Fruit fly (Drosophila melanogaster) whole organism, embryonic: ENCODE measurements around the gene Gcna.

Source experiments
- Adf1 ChIP-seq: fragments of 200-800 bp; sonication (Bioruptor generic); IDR thresholded peaks from 2 replicates; pipeline ENCODE4 v1.3.6; 2022; ENCODE audit warnings: missing biosample characterization, missing genetic modification characterization
- Bdp1 ChIP-seq: fragments of 200-800 bp; sonication (Bioruptor generic); optimal IDR thresholded peaks from 3 replicates; lab custom pipeline; 2016; ENCODE audit warnings: missing biosample characterization, missing genetic modification characterization
- Bgb ChIP-seq: fragments of 200-800 bp; sonication (Bioruptor generic); IDR thresholded peaks from 2 replicates; pipeline ENCODE4 v1.3.6; 2022; ENCODE audit warnings: missing biosample characterization, missing genetic modification characterization; ENCODE audit not compliant: partially characterized antibody
- Blimp-1 ChIP-seq: fragments of 200-800 bp; sonication (Bioruptor generic); optimal IDR thresholded peaks from 3 replicates; lab custom pipeline; 2018; ENCODE audit warnings: missing biosample characterization, missing genetic modification characterization, mild to moderate bottlenecking, moderate library complexity, missing genetic modification reagents
- BtbVII ChIP-seq: fragments of 200-800 bp; sonication (Bioruptor generic); optimal IDR thresholded peaks from 3 replicates; lab custom pipeline; 2017; ENCODE audit warnings: missing biosample characterization, mild to moderate bottlenecking, missing genetic modification characterization
- CG11723 ChIP-seq: fragments of 200-800 bp; sonication (Bioruptor generic); optimal IDR thresholded peaks from 2 replicates; lab custom pipeline; 2017; ENCODE audit warnings: missing biosample characterization, mild to moderate bottlenecking, missing genetic modification characterization
- CG12104 ChIP-seq: fragments of 200-800 bp; sonication (Bioruptor generic); optimal IDR thresholded peaks from 3 replicates; lab custom pipeline; 2016; ENCODE audit warnings: missing biosample characterization, missing genetic modification characterization
- CG12769 ChIP-seq: fragments of 200-800 bp; sonication (Bioruptor generic); optimal IDR thresholded peaks from 2 replicates; lab custom pipeline; 2019; ENCODE audit warnings: missing biosample characterization, mild to moderate bottlenecking, missing genetic modification characterization, moderate library complexity
- CG13287 ChIP-seq: fragments of 200-800 bp; sonication (Bioruptor generic); IDR thresholded peaks from 2 replicates; pipeline ENCODE4 v1.3.6; 2022; ENCODE audit warnings: missing biosample characterization, missing genetic modification characterization; ENCODE audit not compliant: partially characterized antibody
- CG14441 ChIP-seq: fragments of 200-800 bp; sonication (Bioruptor generic); IDR thresholded peaks from 2 replicates; pipeline ENCODE4 v1.3.6; 2022; ENCODE audit warnings: missing biosample characterization, missing genetic modification characterization
- CG1529 ChIP-seq: fragments of 200-800 bp; sonication (Bioruptor generic); optimal IDR thresholded peaks from 3 replicates; lab custom pipeline; 2018; ENCODE audit warnings: missing biosample characterization, missing genetic modification characterization
- CG42726 ChIP-seq: fragments of 200-800 bp; sonication (Bioruptor generic); IDR thresholded peaks from 2 replicates; pipeline ENCODE4 v1.3.6; 2022; ENCODE audit warnings: missing biosample characterization, missing genetic modification characterization; ENCODE audit not compliant: partially characterized antibody
- CG7556 ChIP-seq: fragments of 200-800 bp; sonication (Bioruptor generic); optimal IDR thresholded peaks from 2 replicates; lab custom pipeline; 2017; ENCODE audit warnings: missing biosample characterization, mild to moderate bottlenecking, missing genetic modification characterization
- CkIIα-i1 ChIP-seq: fragments of 200-800 bp; sonication (Bioruptor generic); IDR thresholded peaks from 2 replicates; pipeline ENCODE4 v1.3.6; 2022; ENCODE audit warnings: missing biosample characterization, missing genetic modification characterization
- Deaf1 ChIP-seq: fragments of 200-800 bp; optimal IDR thresholded peaks from 3 replicates; lab custom pipeline; 2019; ENCODE audit warnings: missing biosample characterization, mild to moderate bottlenecking, missing genetic modification characterization, moderate library complexity
- Dll ChIP-seq: fragments of 200-800 bp; sonication (Bioruptor generic); IDR thresholded peaks from 4 replicates; pipeline ENCODE4 v1.3.6; 2022; ENCODE audit warnings: missing biosample characterization, missing genetic modification characterization; ENCODE audit not compliant: partially characterized antibody
- E2f1 ChIP-seq: fragments of 200-800 bp; sonication (Bioruptor generic); IDR thresholded peaks from 2 replicates; pipeline ENCODE4 v1.3.6; 2022; ENCODE audit warnings: missing biosample characterization, missing genetic modification characterization
- Hand ChIP-seq: fragments of 200-800 bp; sonication (Bioruptor generic); optimal IDR thresholded peaks from 2 replicates; lab custom pipeline; 2017; ENCODE audit warnings: mild to moderate bottlenecking, missing biosample characterization, missing genetic modification reagents, missing genetic modification characterization
- Hr78 ChIP-seq, 2 experiments: fragments of 200-800 bp in 1 of 2; fragments of >200 bp in 1 of 2; sonication (Bioruptor generic) in 1 of 2; optimal IDR thresholded peaks; 2 replicates each; lab custom pipeline; 2017 to 2019; ENCODE audit warnings: missing biosample characterization in 2 of 2, missing genetic modification characterization in 2 of 2, mild to moderate bottlenecking in 1 of 2, moderate library complexity in 1 of 2
- Jarid2 ChIP-seq: fragments of 200-800 bp; sonication (Bioruptor generic); optimal IDR thresholded peaks from 3 replicates; lab custom pipeline; 2017; ENCODE audit warnings: mild to moderate bottlenecking, missing biosample characterization, missing genetic modification reagents, missing genetic modification characterization
- Nf-YA ChIP-seq: fragments of 200-800 bp; sonication (Bioruptor generic); IDR thresholded peaks from 2 replicates; pipeline ENCODE4 v1.3.6; 2022; ENCODE audit warnings: missing biosample characterization, missing genetic modification characterization
- PHDP ChIP-seq: fragments of 200-800 bp; sonication (Bioruptor generic); optimal IDR thresholded peaks from 3 replicates; lab custom pipeline; 2018; ENCODE audit warnings: missing biosample characterization, mild to moderate bottlenecking, missing genetic modification characterization, moderate library complexity
- Pdp1 ChIP-seq, 2 experiments: fragments of 200-800 bp; sonication (Bioruptor generic); optimal IDR thresholded peaks; 3 replicates each; lab custom pipeline; 2016; ENCODE audit warnings: missing biosample characterization in 2 of 2, missing genetic modification characterization in 2 of 2, mild to moderate bottlenecking in 1 of 2, moderate library complexity in 1 of 2
- Spps ChIP-seq: fragments of 200-800 bp; sonication (Bioruptor generic); optimal IDR thresholded peaks from 2 replicates; lab custom pipeline; 2018; ENCODE audit warnings: missing biosample characterization, mild to moderate bottlenecking, missing genetic modification characterization
- Ssrp ChIP-seq: fragments of 200-800 bp; sonication (Bioruptor generic); optimal IDR thresholded peaks from 2 replicates; lab custom pipeline; 2018; ENCODE audit warnings: missing biosample characterization, mild to moderate bottlenecking, missing genetic modification characterization, moderate library complexity
- amos ChIP-seq: fragments of 200-800 bp; sonication (Bioruptor generic); IDR thresholded peaks from 2 replicates; pipeline ENCODE4 v1.3.6; 2022; ENCODE audit warnings: missing biosample characterization, missing genetic modification characterization; ENCODE audit not compliant: partially characterized antibody
- bowl ChIP-seq: fragments of 200-800 bp; sonication (Bioruptor generic); IDR thresholded peaks from 2 replicates; pipeline ENCODE4 v1.3.6; 2022; ENCODE audit warnings: missing biosample characterization, missing genetic modification characterization
- hbn ChIP-seq: fragments of 200-800 bp; sonication (Bioruptor generic); IDR thresholded peaks from 2 replicates; pipeline ENCODE4 v1.3.6; 2022; ENCODE audit warnings: missing biosample characterization, missing genetic modification characterization; ENCODE audit not compliant: partially characterized antibody
- jigr1 ChIP-seq: fragments of 200-800 bp; sonication (Bioruptor generic); IDR thresholded peaks from 3 replicates; pipeline ENCODE4 v1.3.6; 2022; ENCODE audit warnings: missing biosample characterization, missing genetic modification characterization
- kni ChIP-seq: fragments of 200-800 bp; sonication (Bioruptor generic); optimal IDR thresholded peaks from 3 replicates; lab custom pipeline; 2017; ENCODE audit warnings: mild to moderate bottlenecking, missing biosample characterization, missing genetic modification reagents, missing genetic modification characterization
- mirr ChIP-seq: fragments of 200-800 bp; sonication (Bioruptor generic); optimal IDR thresholded peaks from 3 replicates; lab custom pipeline; 2018; ENCODE audit warnings: missing biosample characterization, mild to moderate bottlenecking, missing genetic modification characterization
- nerfin-1 ChIP-seq: fragments of 200-800 bp; sonication (Bioruptor generic); optimal IDR thresholded peaks from 3 replicates; lab custom pipeline; 2019; ENCODE audit warnings: missing biosample characterization, mild to moderate bottlenecking, missing genetic modification characterization, moderate library complexity
- nerfin-2 ChIP-seq: fragments of 200-800 bp; sonication (Bioruptor generic); IDR thresholded peaks from 2 replicates; pipeline ENCODE4 v1.3.6; 2022; ENCODE audit warnings: missing biosample characterization, missing genetic modification characterization; ENCODE audit not compliant: partially characterized antibody
- prd ChIP-seq, 3 experiments: fragments of >200 bp in 2 of 3; fragments of 200-800 bp in 1 of 3; sonication (Bioruptor generic) in 1 of 3; optimal IDR thresholded peaks in 2 of 3; IDR thresholded peaks in 1 of 3; 2 replicates in 2 of 3; 3 replicates in 1 of 3; pipeline versions ENCODE4 v1.3.6 to Lab custom; 2017 to 2022; ENCODE audit warnings: missing biosample characterization in 1 of 3, missing genetic modification characterization in 1 of 3
- pros ChIP-seq: fragments of 200-800 bp; sonication (Bioruptor generic); optimal IDR thresholded peaks from 3 replicates; lab custom pipeline; 2019; ENCODE audit warnings: missing biosample characterization, mild to moderate bottlenecking, missing genetic modification characterization, moderate library complexity
- pum ChIP-seq: fragments of 200-800 bp; sonication (Bioruptor generic); optimal IDR thresholded peaks from 2 replicates; lab custom pipeline; 2016; ENCODE audit warnings: missing biosample characterization, missing genetic modification characterization
- pzg ChIP-seq: fragments of 200-800 bp; sonication (Bioruptor generic); optimal IDR thresholded peaks from 3 replicates; lab custom pipeline; 2018; ENCODE audit warnings: missing biosample characterization, mild to moderate bottlenecking, missing genetic modification characterization, moderate library complexity
- sens ChIP-seq: fragments of 200-800 bp; sonication (Bioruptor generic); peaks from one replicate; lab custom pipeline; 2016; ENCODE audit warnings: missing biosample characterization, missing genetic modification characterization
- sima ChIP-seq: fragments of 200-800 bp; sonication (Bioruptor generic); optimal IDR thresholded peaks from 2 replicates; lab custom pipeline; 2016; ENCODE audit warnings: missing biosample characterization, missing genetic modification characterization
- sqz ChIP-seq: fragments of 200-800 bp; sonication (Bioruptor generic); optimal IDR thresholded peaks from 3 replicates; lab custom pipeline; 2018; ENCODE audit warnings: missing biosample characterization, mild to moderate bottlenecking, missing genetic modification characterization
- stwl ChIP-seq: fragments of 200-800 bp; sonication (Bioruptor generic); optimal IDR thresholded peaks from 3 replicates; lab custom pipeline; 2018; ENCODE audit warnings: missing biosample characterization, mild to moderate bottlenecking, missing genetic modification characterization, moderate library complexity
- vvl ChIP-seq: fragments of 200-800 bp; sonication (Bioruptor generic); IDR thresholded peaks from 2 replicates; pipeline ENCODE4 v1.3.6; 2022; ENCODE audit warnings: missing biosample characterization, missing genetic modification characterization

Gcna gene

DNA sequence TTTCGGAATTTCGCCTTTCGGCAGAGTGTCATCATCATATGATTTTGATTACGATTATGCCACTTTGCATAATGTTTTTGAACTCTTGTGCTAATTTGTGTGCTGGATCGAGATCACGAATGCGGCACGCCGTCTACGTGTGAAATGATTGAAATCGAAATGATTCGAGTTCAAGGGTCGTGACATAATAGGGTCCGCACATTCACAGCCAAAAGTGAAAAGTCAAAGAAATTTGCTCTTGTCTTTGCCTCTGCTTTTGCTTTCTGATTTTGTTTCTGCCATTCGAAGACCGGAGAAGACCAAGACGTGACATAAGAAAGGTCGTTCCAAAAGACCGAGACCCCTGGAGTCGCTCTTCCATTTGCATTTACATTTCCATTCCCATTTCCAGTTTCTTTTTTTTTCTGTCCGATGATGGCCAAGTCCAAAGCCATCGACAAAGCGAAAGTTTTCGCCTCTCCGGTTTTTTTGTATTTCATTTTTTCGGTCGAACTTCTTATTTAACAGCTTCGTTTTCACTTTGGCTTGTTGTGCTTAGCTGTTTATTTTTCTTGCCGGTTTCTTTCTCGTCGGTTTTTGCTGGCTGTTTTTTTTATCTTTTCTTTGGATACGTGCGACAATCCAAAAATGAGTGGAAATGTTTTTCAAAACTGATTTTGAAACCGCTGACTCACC is 30.8 kb downstream of the Gcna start:
- TF ChIP-seq vvl (GFP tag; lab: Robert Waterston, UW) (peak; percentile 33; the same call in 1 of the 2 replicates), Pdp1 (GFP tag; optimal IDR thresholded peaks at IDR 0.05; lab: Kevin White, UChicago) (peak in 1 of 2 experiments; percentile 62), pros (GFP tag; lab: Kevin White, UChicago) (peak; percentile 65), jigr1 (GFP tag; lab: Robert Waterston, UW) (no peak), Nf-YA (GFP tag; lab: Robert Waterston, UW) (no peak), Hr78 (GFP tag; optimal IDR thresholded peaks at IDR 0.05; lab: Kevin White, UChicago) (peak in 1 of 2 experiments; percentile 94), sima (GFP tag; lab: Kevin White, UChicago) (no peak), BtbVII (no peak), CG1529 (GFP tag; lab: Kevin White, UChicago) (no peak), Blimp-1 (GFP tag; lab: Kevin White, UChicago) (peak; percentile 96), kni (GFP tag; lab: Kevin White, UChicago) (peak; percentile 0), sqz (GFP tag; lab: Kevin White, UChicago) (peak; percentile 34)
- TF ChIP-seq, all 482 proteins: peak for 7

DNA sequence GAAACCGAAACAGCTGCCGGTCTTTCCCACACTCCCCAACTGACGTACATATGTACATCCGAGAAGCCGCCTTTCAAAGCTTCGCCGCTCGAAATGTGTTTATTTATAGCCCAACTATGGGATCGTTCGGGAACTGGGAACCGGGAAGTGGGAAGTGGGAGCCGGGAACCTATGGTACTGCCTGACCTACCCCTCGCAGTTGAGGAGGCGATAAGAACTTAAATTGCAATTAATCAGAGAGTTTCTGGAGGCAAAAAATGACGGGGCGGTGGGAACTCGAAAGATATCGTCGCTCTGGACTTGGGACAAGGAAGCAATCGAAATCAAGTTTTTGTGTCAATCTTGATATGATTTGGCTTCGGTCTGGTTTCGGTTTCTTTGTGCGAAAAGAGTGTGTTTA is 32.9 kb downstream of the Gcna start:
- TF ChIP-seq CG12769 (tag; lab: Kevin White, UChicago) (peak; percentile 47), CkIIα-i1 (no peak)

DNA sequence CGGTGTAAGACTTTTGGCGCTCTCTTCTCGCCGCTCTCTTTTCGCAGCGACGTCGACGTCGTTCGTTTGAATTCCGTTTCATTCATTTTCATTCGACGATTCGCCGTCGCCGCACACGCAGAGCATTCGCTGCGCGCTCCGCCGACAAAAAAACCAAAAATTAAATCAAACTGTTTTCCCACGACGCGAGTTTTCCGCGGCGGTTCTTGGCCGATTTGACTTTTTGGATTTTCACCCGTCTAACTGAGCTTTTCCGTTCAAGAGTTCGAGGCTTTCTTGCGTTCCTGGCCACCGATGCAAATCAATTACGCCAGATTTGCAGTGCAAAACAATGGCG is 34.4 kb downstream of the Gcna start:
- peak; percentile 7; the same call in 1 of the 2 replicates for TF ChIP-seq CG13287
- TF ChIP-seq Bgb (GFP tag; lab: Robert Waterston, UW) = peak; percentile 53; the same call in 1 of the 2 replicates
- peak; percentile 82 for TF ChIP-seq Jarid2 (GFP tag; lab: Kevin White, UChicago)
- no peak for TF ChIP-seq hbn (GFP tag; lab: Robert Waterston, UW)
- TF ChIP-seq Deaf1 (tag; lab: Kevin White, UChicago) = peak; percentile 12
- peak; percentile 15 for TF ChIP-seq Adf1
- 0 out of 2 replicates have a peak, but pooled peaks have one; percentile 42 for TF ChIP-seq nerfin-2 (GFP tag; lab: Robert Waterston, UW)
- TF ChIP-seq CG42726 = peak; percentile 65; the same call in 1 of the 2 replicates
- peak; percentile 78 for TF ChIP-seq CG7556
- peak; percentile 36; the same call in 1 of the 2 replicates for TF ChIP-seq amos (GFP tag; lab: Robert Waterston, UW)
- no peak for TF ChIP-seq sens
- no peak for TF ChIP-seq pzg (GFP tag; lab: Kevin White, UChicago)
- TF ChIP-seq Dll (GFP tag; lab: Robert Waterston, UW) = 0 out of 4 replicates have a peak, but pooled peaks have one; percentile 8
- TF ChIP-seq Hand (GFP tag; lab: Kevin White, UChicago) = peak; percentile 2
- TF ChIP-seq CG1529 (GFP tag; lab: Kevin White, UChicago) = no peak

dm6 chrX:1830396-1831218 is 35.0 kb downstream of the Gcna start:
- peak; percentile 88 for TF ChIP-seq CG12104
- TF ChIP-seq Ssrp (tag; lab: Kevin White, UChicago) = peak; percentile 91
- no peak for TF ChIP-seq prd (optimal IDR thresholded peaks at IDR 0.05; lab: Kevin White, UChicago)
- peak; percentile 97 for TF ChIP-seq prd (GFP tag; IDR thresholded peaks at IDR 0.05; lab: Robert Waterston, UW)
- TF ChIP-seq mirr (GFP tag; lab: Kevin White, UChicago) = peak; percentile 84
- TF ChIP-seq E2f1 (GFP tag; lab: Robert Waterston, UW) = peak; percentile 96
- peak; percentile 20 for TF ChIP-seq stwl (tag; lab: Kevin White, UChicago)
- peak; percentile 98 for TF ChIP-seq CG14441 (GFP tag; lab: Robert Waterston, UW)
- peak; percentile 95 for TF ChIP-seq bowl
- TF ChIP-seq Spps (tag; lab: Kevin White, UChicago) = peak; percentile 68
- peak; percentile 92 for TF ChIP-seq nerfin-1 (tag; lab: Kevin White, UChicago)
- peak; percentile 78 for TF ChIP-seq Bdp1 (GFP tag; lab: Kevin White, UChicago)
- TF ChIP-seq CG11723 = peak; percentile 90
- TF ChIP-seq PHDP = peak; percentile 97
- peak; percentile 93 for TF ChIP-seq pum
